Worm (Caenorhabditis elegans) whole organism, L2 larva: ENCODE measurements around the gene fbxl-5.

ENCODE experiments used
- blmp-1 ChIP-seq: sonication (generic microtip); optimal IDR thresholded peaks from 2 replicates; lab custom pipeline; 2017; ENCODE audit warnings: missing genetic modification characterization, mild to moderate bottlenecking, missing compliant biosample characterization, antibody characterized with exemption, moderate library complexity; ENCODE audit not compliant: insufficient read depth
- fos-1 ChIP-seq: fragments of 150-350 bp; optimal IDR thresholded peaks from 2 replicates; lab custom pipeline; 2014; ENCODE audit warnings: missing biosample characterization, missing genetic modification characterization
- lin-13 ChIP-seq: fragments of 150-350 bp; optimal IDR thresholded peaks from 2 replicates; lab custom pipeline; 2014; ENCODE audit warnings: missing biosample characterization, missing genetic modification reagents, missing genetic modification characterization
- mdl-1 ChIP-seq, 2 experiments: fragments of 150-350 bp in 1 of 2; sonication (generic microtip) in 1 of 2; optimal IDR thresholded peaks; 2 replicates each; lab custom pipeline; 2017; ENCODE audit warnings: missing biosample characterization in 2 of 2, missing genetic modification characterization in 2 of 2
- ztf-4 ChIP-seq: fragments of 150-350 bp; optimal IDR thresholded peaks from 2 replicates; lab custom pipeline; 2014; ENCODE audit warnings: missing biosample characterization, missing genetic modification characterization

ce11 chrV:7733240-7733765 is 9.4 kb upstream of the fbxl-5 start:
- TF ChIP-seq blmp-1 (tag; lab: Kevin White, UChicago), result no peak
- peak; percentile 20 for TF ChIP-seq lin-13 (GFP tag; lab: Kevin White, UChicago)
- no peak for TF ChIP-seq ztf-4 (tag; lab: Kevin White, UChicago)
- no peak for TF ChIP-seq fos-1 (tag; lab: Kevin White, UChicago)
- TF ChIP-seq mdl-1 (tag; optimal IDR thresholded peaks at IDR 0.05; lab: Kevin White, UChicago), result no peak
